Fruit fly (Drosophila melanogaster) whole organism, embryonic: ENCODE measurements around the gene CG5592.

Source experiments
- Abd-B ChIP-seq: fragments of 200-800 bp; sonication (Bioruptor generic); optimal IDR thresholded peaks from 2 replicates; lab custom pipeline; 2018; ENCODE audit warnings: missing biosample characterization, mild to moderate bottlenecking, missing genetic modification characterization, moderate library complexity
- Adf1 ChIP-seq: fragments of 200-800 bp; sonication (Bioruptor generic); IDR thresholded peaks from 2 replicates; pipeline ENCODE4 v1.3.6; 2022; ENCODE audit warnings: missing biosample characterization, missing genetic modification characterization
- Bdp1 ChIP-seq: fragments of 200-800 bp; sonication (Bioruptor generic); optimal IDR thresholded peaks from 3 replicates; lab custom pipeline; 2016; ENCODE audit warnings: missing biosample characterization, missing genetic modification characterization
- CG10543 ChIP-seq: fragments of 200-800 bp; sonication (Bioruptor generic); optimal IDR thresholded peaks from 3 replicates; lab custom pipeline; 2017; ENCODE audit warnings: missing biosample characterization, mild to moderate bottlenecking, missing genetic modification characterization, moderate library complexity
- CG11456 ChIP-seq: fragments of 200-800 bp; sonication (Bioruptor generic); IDR thresholded peaks from 3 replicates; pipeline ENCODE4 v1.3.6; 2022; ENCODE audit warnings: missing biosample characterization, missing genetic modification characterization
- CG12236 ChIP-seq: fragments of 200-800 bp; sonication (Bioruptor generic); optimal IDR thresholded peaks from 2 replicates; lab custom pipeline; 2016; ENCODE audit warnings: missing biosample characterization, missing genetic modification characterization
- CG12942 ChIP-seq: fragments of 200-800 bp; sonication (Bioruptor generic); optimal IDR thresholded peaks from 3 replicates; lab custom pipeline; 2016; ENCODE audit warnings: missing biosample characterization, missing genetic modification characterization
- CG13775 ChIP-seq: fragments of 200-800 bp; sonication (Bioruptor generic); optimal IDR thresholded peaks from 3 replicates; lab custom pipeline; 2017; ENCODE audit warnings: missing biosample characterization, mild to moderate bottlenecking, missing genetic modification characterization
- CG15011 ChIP-seq: fragments of 200-800 bp; sonication (Bioruptor generic); optimal IDR thresholded peaks from 3 replicates; lab custom pipeline; 2018; ENCODE audit warnings: missing biosample characterization, mild to moderate bottlenecking, missing genetic modification characterization
- CG1529 ChIP-seq: fragments of 200-800 bp; sonication (Bioruptor generic); optimal IDR thresholded peaks from 3 replicates; lab custom pipeline; 2018; ENCODE audit warnings: missing biosample characterization, missing genetic modification characterization
- CG15696 ChIP-seq: fragments of 200-800 bp; sonication (Bioruptor generic); optimal IDR thresholded peaks from 2 replicates; lab custom pipeline; 2019; ENCODE audit warnings: missing biosample characterization, mild to moderate bottlenecking, missing genetic modification characterization, moderate library complexity
- CG18764 ChIP-seq: fragments of 200-800 bp; sonication (Bioruptor generic); optimal IDR thresholded peaks from 3 replicates; lab custom pipeline; 2016; ENCODE audit warnings: missing biosample characterization, missing genetic modification characterization
- CG2116 ChIP-seq: fragments of 200-800 bp; sonication (Bioruptor generic); optimal IDR thresholded peaks from 3 replicates; lab custom pipeline; 2018; ENCODE audit warnings: missing biosample characterization, mild to moderate bottlenecking, missing genetic modification characterization
- CG34376 ChIP-seq: fragments of 200-800 bp; sonication (Bioruptor generic); optimal IDR thresholded peaks from 2 replicates; lab custom pipeline; 2018; ENCODE audit warnings: missing biosample characterization, mild to moderate bottlenecking, missing genetic modification characterization
- CG3847 ChIP-seq: fragments of 200-800 bp; sonication (Bioruptor generic); IDR thresholded peaks from 2 replicates; pipeline ENCODE4 v1.3.6; 2022; ENCODE audit warnings: missing biosample characterization, missing genetic modification characterization
- CG7372 ChIP-seq: fragments of 200-800 bp; sonication (Bioruptor generic); IDR thresholded peaks from 2 replicates; pipeline ENCODE4 v1.3.6; 2022; ENCODE audit warnings: missing biosample characterization, missing genetic modification characterization
- CG7987 ChIP-seq: fragments of 200-800 bp; sonication (Bioruptor generic); optimal IDR thresholded peaks from 2 replicates; lab custom pipeline; 2018; ENCODE audit warnings: missing biosample characterization, mild to moderate bottlenecking, missing genetic modification characterization, moderate library complexity
- CG8290 ChIP-seq, 3 experiments: fragments of 200-800 bp; sonication (Bioruptor generic); optimal IDR thresholded peaks; 2 replicates each; lab custom pipeline; 2016 to 2019; ENCODE audit warnings: missing biosample characterization in 3 of 3, missing genetic modification characterization in 3 of 3, mild to moderate bottlenecking in 2 of 3, moderate library complexity in 1 of 3
- CG9797 ChIP-seq: fragments of 200-800 bp; sonication (Bioruptor generic); optimal IDR thresholded peaks from 3 replicates; lab custom pipeline; 2018; ENCODE audit warnings: missing biosample characterization, mild to moderate bottlenecking, missing genetic modification characterization
- CG9876 ChIP-seq: fragments of 200-800 bp; sonication (Bioruptor generic); optimal IDR thresholded peaks from 2 replicates; lab custom pipeline; 2016; ENCODE audit warnings: missing biosample characterization, missing genetic modification characterization
- Camta ChIP-seq: fragments of 200-800 bp; sonication (Bioruptor generic); optimal IDR thresholded peaks from 2 replicates; lab custom pipeline; 2016; ENCODE audit warnings: missing biosample characterization, missing genetic modification characterization
- D ChIP-seq, 2 experiments: fragments of 200-800 bp in 1 of 2; fragments of >200 bp in 1 of 2; sonication (Bioruptor generic) in 1 of 2; optimal IDR thresholded peaks; 2 replicates in 1 of 2; 3 replicates in 1 of 2; lab custom pipeline; 2017; ENCODE audit warnings: mild to moderate bottlenecking in 1 of 2, missing biosample characterization in 1 of 2, missing genetic modification characterization in 1 of 2, missing genetic modification reagents in 1 of 2
- D19A ChIP-seq: fragments of 200-800 bp; optimal IDR thresholded peaks from 3 replicates; lab custom pipeline; 2019; ENCODE audit warnings: missing biosample characterization, mild to moderate bottlenecking, missing genetic modification characterization, moderate library complexity
- D19B ChIP-seq: fragments of 200-800 bp; sonication (Bioruptor generic); optimal IDR thresholded peaks from 2 replicates; lab custom pipeline; 2017; ENCODE audit warnings: missing biosample characterization, mild to moderate bottlenecking, missing genetic modification characterization
- Dip2 ChIP-seq: fragments of 200-800 bp; sonication (Bioruptor generic); IDR thresholded peaks from 2 replicates; pipeline ENCODE4 v1.3.6; 2022; ENCODE audit warnings: missing biosample characterization, missing genetic modification characterization
- Gsc ChIP-seq: fragments of 200-800 bp; sonication (Bioruptor generic); IDR thresholded peaks from 2 replicates; pipeline ENCODE4 v1.3.6; 2022; ENCODE audit warnings: missing biosample characterization, missing genetic modification characterization
- HLH4C ChIP-seq: fragments of 200-800 bp; sonication (Bioruptor generic); IDR thresholded peaks from 3 replicates; pipeline ENCODE4 v1.3.6; 2022; ENCODE audit warnings: missing biosample characterization, missing genetic modification characterization; ENCODE audit not compliant: partially characterized antibody
- Mad ChIP-seq: fragments of 200-800 bp; sonication (Bioruptor generic); optimal IDR thresholded peaks from 2 replicates; lab custom pipeline; 2016; ENCODE audit warnings: missing biosample characterization, missing genetic modification characterization
- Ptx1 ChIP-seq: fragments of 200-800 bp; sonication (Bioruptor generic); IDR thresholded peaks from 2 replicates; pipeline ENCODE4 v1.3.6; 2022; ENCODE audit warnings: missing biosample characterization, missing genetic modification characterization
- Sry-β ChIP-seq: fragments of 200-800 bp; sonication (Bioruptor generic); optimal IDR thresholded peaks from 2 replicates; lab custom pipeline; 2018; ENCODE audit warnings: missing biosample characterization, mild to moderate bottlenecking, missing genetic modification characterization, moderate library complexity
- Usf ChIP-seq: fragments of 200-800 bp; sonication (Bioruptor generic); optimal IDR thresholded peaks from 2 replicates; lab custom pipeline; 2017; ENCODE audit warnings: missing genotype, missing biosample characterization, missing genetic modification characterization
- aop ChIP-seq: fragments of 200-800 bp; sonication (Bioruptor generic); IDR thresholded peaks from 2 replicates; pipeline ENCODE4 v1.3.6; 2022; ENCODE audit warnings: missing biosample characterization, missing genetic modification characterization
- bowl ChIP-seq: fragments of 200-800 bp; sonication (Bioruptor generic); IDR thresholded peaks from 2 replicates; pipeline ENCODE4 v1.3.6; 2022; ENCODE audit warnings: missing biosample characterization, missing genetic modification characterization
- croc ChIP-seq: fragments of 200-800 bp; sonication (Bioruptor generic); conservative IDR thresholded peaks from 3 replicates; pipeline ENCODE4 v1.3.6; 2022; ENCODE audit warnings: missing biosample characterization, missing genetic modification characterization
- cwo ChIP-seq: fragments of 200-800 bp; sonication (Bioruptor generic); optimal IDR thresholded peaks from 3 replicates; lab custom pipeline; 2017; ENCODE audit warnings: missing biosample characterization, missing genetic modification characterization, mild to moderate bottlenecking, moderate library complexity, missing genetic modification reagents
- dan ChIP-seq: fragments of 200-800 bp; sonication (Bioruptor generic); IDR thresholded peaks from 2 replicates; pipeline ENCODE4 v1.3.6; 2022; ENCODE audit warnings: missing biosample characterization, missing genetic modification characterization
- dati ChIP-seq: fragments of 200-800 bp; sonication (Bioruptor generic); IDR thresholded peaks from 2 replicates; pipeline ENCODE4 v1.3.6; 2022; ENCODE audit warnings: missing biosample characterization, missing genetic modification characterization
- dimm ChIP-seq: fragments of 200-800 bp; sonication (Bioruptor generic); IDR thresholded peaks from 2 replicates; pipeline ENCODE4 v1.3.6; 2022; ENCODE audit warnings: missing biosample characterization, missing genetic modification characterization
- ewg ChIP-seq: fragments of 200-800 bp; sonication (Bioruptor generic); optimal IDR thresholded peaks from 3 replicates; lab custom pipeline; 2017; ENCODE audit warnings: mild to moderate bottlenecking, missing biosample characterization, missing genetic modification reagents, missing genetic modification characterization
- fd96Cb ChIP-seq: fragments of 200-800 bp; sonication (Bioruptor generic); optimal IDR thresholded peaks from 2 replicates; lab custom pipeline; 2018; ENCODE audit warnings: missing biosample characterization, mild to moderate bottlenecking, missing genetic modification characterization, moderate library complexity
- gce ChIP-seq: fragments of 200-800 bp; sonication (Bioruptor generic); IDR thresholded peaks from 3 replicates; pipeline ENCODE4 v1.3.6; 2022; ENCODE audit warnings: missing biosample characterization, missing genetic modification characterization
- gcm ChIP-seq: fragments of 200-800 bp; sonication (Bioruptor generic); optimal IDR thresholded peaks from 2 replicates; lab custom pipeline; 2019; ENCODE audit warnings: missing biosample characterization, mild to moderate bottlenecking, missing genetic modification characterization, moderate library complexity
- ind ChIP-seq: fragments of 200-800 bp; sonication (Bioruptor generic); optimal IDR thresholded peaks from 3 replicates; lab custom pipeline; 2016; ENCODE audit warnings: missing biosample characterization, missing genetic modification characterization
- kah ChIP-seq: fragments of 200-800 bp; sonication (Bioruptor generic); optimal IDR thresholded peaks from 2 replicates; lab custom pipeline; 2018; ENCODE audit warnings: missing biosample characterization, mild to moderate bottlenecking, missing genetic modification characterization
- klu ChIP-seq: fragments of 200-800 bp; sonication (Bioruptor generic); IDR thresholded peaks from 2 replicates; pipeline ENCODE4 v1.3.6; 2022; ENCODE audit warnings: missing biosample characterization, missing genetic modification characterization
- nerfin-2 ChIP-seq: fragments of 200-800 bp; sonication (Bioruptor generic); IDR thresholded peaks from 2 replicates; pipeline ENCODE4 v1.3.6; 2022; ENCODE audit warnings: missing biosample characterization, missing genetic modification characterization; ENCODE audit not compliant: partially characterized antibody
- pnt ChIP-seq: fragments of 200-800 bp; sonication (Bioruptor generic); optimal IDR thresholded peaks from 3 replicates; lab custom pipeline; 2016; ENCODE audit warnings: missing biosample characterization, missing genetic modification characterization
- sens-2 ChIP-seq: fragments of 200-800 bp; sonication (Bioruptor generic); IDR thresholded peaks from 2 replicates; pipeline ENCODE4 v1.3.6; 2022; ENCODE audit warnings: missing biosample characterization, missing genetic modification characterization
- ttk ChIP-seq: fragments of 200-800 bp; sonication (Bioruptor generic); IDR thresholded peaks from 2 replicates; pipeline ENCODE4 v2.1.2; 2022; ENCODE audit warnings: missing biosample characterization, missing genetic modification characterization

Gene CG5592

DNA sequence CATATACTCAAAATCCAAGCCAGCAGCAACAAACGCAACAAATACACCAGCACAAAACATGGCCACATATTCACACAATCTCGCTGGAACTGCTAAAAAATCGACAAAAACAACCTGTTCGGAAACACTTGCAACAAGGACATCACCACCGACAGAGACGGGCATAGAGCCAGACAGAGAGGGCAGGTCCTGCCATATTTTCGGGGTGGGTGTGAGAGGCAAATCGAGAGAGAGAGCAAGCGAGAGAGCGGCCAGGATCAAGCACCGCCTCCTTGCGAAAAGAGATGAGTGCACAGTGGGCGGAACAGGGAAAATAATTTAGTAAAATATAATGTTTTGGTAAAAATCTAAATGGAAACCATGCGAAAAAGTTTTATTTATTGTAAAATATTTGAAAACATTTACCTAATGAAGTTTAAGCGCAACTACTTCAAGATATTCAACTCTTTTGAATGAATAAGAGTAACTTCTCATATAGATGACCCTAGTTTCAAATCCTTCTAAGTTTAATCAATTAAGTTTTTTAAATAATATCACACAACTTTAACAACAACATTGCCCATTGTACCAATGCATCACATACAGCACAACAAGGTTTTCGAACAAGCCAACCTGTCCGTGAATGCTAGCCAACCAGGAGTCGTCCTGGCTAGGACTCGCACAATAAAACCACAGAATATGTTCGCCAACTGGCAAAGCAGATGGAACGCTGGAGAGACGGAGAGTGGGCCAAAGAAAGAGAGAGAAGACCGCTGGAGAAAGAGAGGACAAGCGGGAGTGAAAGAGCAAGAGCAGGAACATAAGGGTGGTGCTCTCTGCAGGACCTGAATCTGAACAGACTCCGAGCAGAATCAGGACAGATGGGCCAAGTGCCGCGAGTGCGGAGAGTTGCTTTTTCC, 15.9 kb upstream of the CG5592 start (continued):
- TF ChIP-seq CG15696 (no peak), gce (no peak), dati (GFP tag; lab: Robert Waterston, UW) (no peak), CG7987 (GFP tag; lab: Kevin White, UChicago) (no peak), CG15011 (no peak), D19B (GFP tag; lab: Kevin White, UChicago) (no peak), HLH4C (GFP tag; lab: Robert Waterston, UW) (no peak), Gsc (GFP tag; lab: Robert Waterston, UW) (no peak), Dip2 (GFP tag; lab: Robert Waterston, UW) (no peak), sens-2 (GFP tag; lab: Robert Waterston, UW) (no peak), CG9797 (GFP tag; lab: Kevin White, UChicago) (no peak), CG1529 (GFP tag; lab: Kevin White, UChicago) (peak; percentile 49), CG18764 (GFP tag; lab: Kevin White, UChicago) (no peak), Ptx1 (GFP tag; lab: Robert Waterston, UW) (no peak), ewg (peak; percentile 37), croc (GFP tag; lab: Robert Waterston, UW) (no peak; the same call in 2 of the 3 replicates), aop (GFP tag; lab: Robert Waterston, UW) (no peak), CG12236 (peak; percentile 52), pnt (GFP tag; lab: Kevin White, UChicago) (no peak), CG3847 (GFP tag; lab: Robert Waterston, UW) (peak; percentile 46; the same call in 1 of the 2 replicates), CG12942 (no peak), Bdp1 (GFP tag; lab: Kevin White, UChicago) (peak; percentile 23), CG9876 (GFP tag; lab: Kevin White, UChicago) (no peak), cwo (GFP tag; lab: Kevin White, UChicago) (no peak), ind (GFP tag; lab: Kevin White, UChicago) (no peak), CG10543 (GFP tag; lab: Kevin White, UChicago) (no peak), D19A (no peak), dimm (GFP tag; lab: Robert Waterston, UW) (no peak), Mad (GFP tag; lab: Kevin White, UChicago) (no peak), Abd-B (GFP tag; lab: Kevin White, UChicago) (peak; percentile 49), bowl (no peak), CG34376 (no peak), Adf1 (GFP tag; lab: Robert Waterston, UW) (no peak), Usf (GFP tag; lab: Kevin White, UChicago) (peak; percentile 22), CG13775 (GFP tag; lab: Kevin White, UChicago) (peak; percentile 69), D (optimal IDR thresholded peaks at IDR 0.05; lab: Kevin White, UChicago) (no peak), D (GFP tag; optimal IDR thresholded peaks at IDR 0.05; lab: Kevin White, UChicago) (peak; percentile 15), ttk (GFP tag; lab: Robert Waterston, UW) (no peak), CG7372 (no peak), gcm (GFP tag; lab: Kevin White, UChicago) (no peak), nerfin-2 (GFP tag; lab: Robert Waterston, UW) (no peak), Sry-β (GFP tag; lab: Kevin White, UChicago) (no peak), CG2116 (GFP tag; lab: Kevin White, UChicago) (peak; percentile 17), CG11456 (GFP tag; lab: Robert Waterston, UW) (no peak), fd96Cb (tag; lab: Kevin White, UChicago) (no peak), Camta (GFP tag; lab: Kevin White, UChicago) (peak; percentile 55), dan (GFP tag; lab: Robert Waterston, UW) (no peak), klu (GFP tag; lab: Robert Waterston, UW) (no peak), kah (no peak), CG8290 (GFP tag; optimal IDR thresholded peaks at IDR 0.05; lab: Kevin White, UChicago) (no peak), CG8290 (tag; optimal IDR thresholded peaks at IDR 0.05; lab: Kevin White, UChicago) (no peak)
